Worm (Caenorhabditis elegans) whole organism, L4/young adult: ENCODE measurements around the gene Y53G8AR.9.

Source experiments
- W03F9.2 ChIP-seq: fragments of 150-350 bp; optimal IDR thresholded peaks from 2 replicates; lab custom pipeline; 2014; ENCODE audit warnings: missing biosample characterization, missing genetic modification characterization
- him-1 ChIP-seq: sonication (generic microtip); optimal IDR thresholded peaks from 2 replicates; lab custom pipeline; 2016; ENCODE audit warnings: missing genotype, missing genetic modification reagents, missing genetic modification characterization, missing compliant biosample characterization

- TF ChIP-seq him-1 (tag; lab: Kevin White, UChicago) (no peak), W03F9.2 (tag; lab: Kevin White, UChicago) (no peak)
These were observed 46.7 kb upstream of the Y53G8AR.9 start for ce11 chrIII:3367772-3368171.
